Worm (Caenorhabditis elegans) whole organism, midembryonic: ENCODE results near the gene str-163.
A peak's percentile ranks its signal among the peaks of the same experiment; 100 is the strongest.

Source experiments
- T22C8.4 ChIP-seq: fragments of 200-800 bp; sonication (Bioruptor generic); IDR thresholded peaks from 2 replicates; pipeline ENCODE4 v1.3.6; 2022; ENCODE audit warnings: missing genetic modification characterization, missing compliant biosample characterization
- cog-1 ChIP-seq: sonication (generic microtip); optimal IDR thresholded peaks from 2 replicates; lab custom pipeline; 2016; ENCODE audit warnings: missing genetic modification characterization, missing compliant biosample characterization
- flt-1 ChIP-seq: fragments of 200-800 bp; sonication (Bioruptor generic); IDR thresholded peaks from 2 replicates; pipeline ENCODE4 v1.3.6; 2022; ENCODE audit warnings: missing genetic modification characterization, missing compliant biosample characterization
- klf-2 ChIP-seq: fragments of 200-800 bp; sonication (Bioruptor generic); conservative IDR thresholded peaks from 2 replicates; pipeline ENCODE4 v1.3.6; 2022; ENCODE audit warnings: missing genetic modification reagents, missing genetic modification characterization, missing compliant biosample characterization
- med-1 ChIP-seq: sonication (generic microtip); optimal IDR thresholded peaks from 2 replicates; lab custom pipeline; 2017; ENCODE audit warnings: missing genetic modification characterization, mild to moderate bottlenecking, missing compliant biosample characterization, antibody characterized with exemption, missing genetic modification reagents; ENCODE audit not compliant: insufficient read depth
- ref-1 ChIP-seq: fragments of 200-800 bp; sonication (Bioruptor generic); conservative IDR thresholded peaks from 2 replicates; pipeline ENCODE4 v1.3.6; 2022; ENCODE audit warnings: missing genetic modification reagents, missing genetic modification characterization, missing compliant biosample characterization
- tab-1 ChIP-seq: fragments of 200-800 bp; sonication (Bioruptor generic); IDR thresholded peaks from 2 replicates; pipeline ENCODE4 v1.3.6; 2022; ENCODE audit warnings: missing genetic modification characterization, missing compliant biosample characterization
- ztf-23 ChIP-seq: fragments of 200-800 bp; sonication (Bioruptor generic); IDR thresholded peaks from 2 replicates; pipeline ENCODE4 v1.3.6; 2022; ENCODE audit warnings: missing genetic modification reagents, missing genetic modification characterization, missing compliant biosample characterization
- ztf-29 ChIP-seq: fragments of 200-800 bp; sonication (Bioruptor generic); IDR thresholded peaks from 2 replicates; pipeline ENCODE4 v1.3.6; 2022; ENCODE audit warnings: missing genetic modification reagents, missing genetic modification characterization, missing compliant biosample characterization

The str-163 gene

ce11 chrIV:4938664-4939063 is 15.3 kb upstream of the str-163 start, which contains the start of gene str-168:
Gene str-168, plus strand, starts transcription at chrIV:4938964.
- TF ChIP-seq med-1 (GFP tag; lab: Kevin White, UChicago) = no peak
- TF ChIP-seq ztf-29 (GFP tag; lab: Robert Waterston, UW) = no peak
- TF ChIP-seq klf-2 (GFP tag; lab: Robert Waterston, UW) = no peak
- no peak for TF ChIP-seq cog-1
- no peak for TF ChIP-seq ref-1 (GFP tag; lab: Robert Waterston, UW)
- TF ChIP-seq tab-1 (GFP tag; lab: Robert Waterston, UW) = no peak
- TF ChIP-seq flt-1 (GFP tag; lab: Robert Waterston, UW) = no peak
- no peak for TF ChIP-seq T22C8.4 (GFP tag; lab: Robert Waterston, UW)
- no peak for TF ChIP-seq ztf-23 (GFP tag; lab: Robert Waterston, UW)

ce11 chrIV:4941681-4942080 is 12.3 kb upstream of the str-163 start, which contains the start of gene Y9C9A.5:
Gene Y9C9A.5, plus strand, starts transcription at chrIV:4941981.
- TF ChIP-seq cog-1 (no peak), flt-1 (GFP tag; lab: Robert Waterston, UW) (no peak), med-1 (GFP tag; lab: Kevin White, UChicago) (no peak), ztf-29 (GFP tag; lab: Robert Waterston, UW) (no peak), T22C8.4 (GFP tag; lab: Robert Waterston, UW) (no peak), klf-2 (GFP tag; lab: Robert Waterston, UW) (no peak), ztf-23 (GFP tag; lab: Robert Waterston, UW) (no peak), ref-1 (GFP tag; lab: Robert Waterston, UW) (no peak), tab-1 (GFP tag; lab: Robert Waterston, UW) (no peak)

- TF ChIP-seq ztf-23 (GFP tag; lab: Robert Waterston, UW) = no peak
- TF ChIP-seq cog-1 = no peak
- no peak for TF ChIP-seq flt-1 (GFP tag; lab: Robert Waterston, UW)
- no peak for TF ChIP-seq T22C8.4 (GFP tag; lab: Robert Waterston, UW)
- TF ChIP-seq ztf-29 (GFP tag; lab: Robert Waterston, UW) = no peak
- TF ChIP-seq tab-1 (GFP tag; lab: Robert Waterston, UW) = no peak
- no peak for TF ChIP-seq klf-2 (GFP tag; lab: Robert Waterston, UW)
- no peak for TF ChIP-seq ref-1 (GFP tag; lab: Robert Waterston, UW)
- no peak for TF ChIP-seq med-1 (GFP tag; lab: Kevin White, UChicago)
Measured at ce11 chrIV:4945771-4946170, 8.2 kb upstream of the str-163 start, which contains the start of gene str-169. Gene str-169, plus strand, starts transcription at chrIV:4946071.

ce11 chrIV:4949729-4950128 is 4.3 kb upstream of the str-163 start:
- TF ChIP-seq ref-1 (GFP tag; lab: Robert Waterston, UW) (peak; percentile 45; the same call in 1 of the 2 replicates), T22C8.4 (GFP tag; lab: Robert Waterston, UW) (peak; percentile 69)

ce11 chrIV:4960623-4961022 is 6.6 kb downstream of the str-163 start, which contains the start of gene str-164:
Gene str-164, plus strand, starts transcription at chrIV:4960735.
- TF ChIP-seq tab-1 (GFP tag; lab: Robert Waterston, UW) (no peak), med-1 (GFP tag; lab: Kevin White, UChicago) (no peak), flt-1 (GFP tag; lab: Robert Waterston, UW) (no peak), klf-2 (GFP tag; lab: Robert Waterston, UW) (no peak), ztf-23 (GFP tag; lab: Robert Waterston, UW) (no peak), ref-1 (GFP tag; lab: Robert Waterston, UW) (no peak), T22C8.4 (GFP tag; lab: Robert Waterston, UW) (no peak), ztf-29 (GFP tag; lab: Robert Waterston, UW) (no peak), cog-1 (no peak)

- TF ChIP-seq tab-1 (GFP tag; lab: Robert Waterston, UW) (no peak), flt-1 (GFP tag; lab: Robert Waterston, UW) (no peak), ref-1 (GFP tag; lab: Robert Waterston, UW) (no peak), ztf-29 (GFP tag; lab: Robert Waterston, UW) (no peak), cog-1 (no peak), klf-2 (GFP tag; lab: Robert Waterston, UW) (no peak), T22C8.4 (GFP tag; lab: Robert Waterston, UW) (no peak), med-1 (GFP tag; lab: Kevin White, UChicago) (no peak), ztf-23 (GFP tag; lab: Robert Waterston, UW) (no peak)
Measured at ce11 chrIV:4963834-4964233, 9.8 kb downstream of the str-163 start, which contains the start of gene txt-3. Gene txt-3, plus strand, starts transcription at chrIV:4963958.

- TF ChIP-seq tab-1 (GFP tag; lab: Robert Waterston, UW) = no peak
Measured at ce11 chrIV:4969419-4969818, 15.4 kb downstream of the str-163 start, which contains the start of gene Y9C9A.13. Gene Y9C9A.13, minus strand, starts transcription at chrIV:4969519.

ce11 chrIV:4975995-4976394 is 22.0 kb downstream of the str-163 start, which contains the start of gene Y9C9A.16:
Gene Y9C9A.16, minus strand, starts transcription at chrIV:4976125.
- TF ChIP-seq klf-2 (GFP tag; lab: Robert Waterston, UW) = no peak
- no peak for TF ChIP-seq ref-1 (GFP tag; lab: Robert Waterston, UW)
- no peak for TF ChIP-seq tab-1 (GFP tag; lab: Robert Waterston, UW)
- no peak for TF ChIP-seq ztf-23 (GFP tag; lab: Robert Waterston, UW)
- TF ChIP-seq ztf-29 (GFP tag; lab: Robert Waterston, UW) = no peak
- TF ChIP-seq med-1 (GFP tag; lab: Kevin White, UChicago) = no peak
- no peak for TF ChIP-seq flt-1 (GFP tag; lab: Robert Waterston, UW)
- no peak for TF ChIP-seq T22C8.4 (GFP tag; lab: Robert Waterston, UW)
- TF ChIP-seq cog-1 = no peak

- no peak for TF ChIP-seq cog-1
- TF ChIP-seq klf-2 (GFP tag; lab: Robert Waterston, UW) = no peak
- TF ChIP-seq med-1 (GFP tag; lab: Kevin White, UChicago) = no peak
- no peak for TF ChIP-seq flt-1 (GFP tag; lab: Robert Waterston, UW)
- TF ChIP-seq ztf-23 (GFP tag; lab: Robert Waterston, UW) = no peak
- no peak for TF ChIP-seq ztf-29 (GFP tag; lab: Robert Waterston, UW)
- no peak for TF ChIP-seq ref-1 (GFP tag; lab: Robert Waterston, UW)
- no peak for TF ChIP-seq T22C8.4 (GFP tag; lab: Robert Waterston, UW)
- no peak for TF ChIP-seq tab-1 (GFP tag; lab: Robert Waterston, UW)
Measured at ce11 chrIV:4977176-4977693, 23.2 kb downstream of the str-163 start, which contains the start of gene E03H12.5. Gene E03H12.5, plus strand, starts transcription at chrIV:4977226.
